Worm (Caenorhabditis elegans): ENCODE results near the gene Y57G7A.2.

- TF ChIP-seq B0019.2 (GFP tag; conservative IDR thresholded peaks at IDR 0.05) (no peak), F22D6.2 (tag; optimal IDR thresholded peaks at IDR 0.05) (no peak), zfh-2 (GFP tag; conservative IDR thresholded peaks at IDR 0.05) (no peak), akir-1 (GFP tag; optimal IDR thresholded peaks at IDR 0.05) (no peak), lin-35 (GFP tag; optimal IDR thresholded peaks at IDR 0.05) (no peak), tbp1 (GFP tag; optimal IDR thresholded peaks at IDR 0.05) (no peak), him-1 (tag; optimal IDR thresholded peaks at IDR 0.05) (no peak), cebp-1 (GFP tag; IDR thresholded peaks at IDR 0.05) (no peak), cebp-1 (tag; optimal IDR thresholded peaks at IDR 0.05) (no peak)
Observed at ce11 chrII:1285514-1285913, 10.4 kb upstream of the Y57G7A.2 start, which contains the start of the genes Y57G7A.6 and Y57G7A.3.
